Worm (Caenorhabditis elegans) whole organism, mixed stage, embryonic: ENCODE results near the gene gst-15.

Experiments
- M03D4.4 ChIP-seq: sonication (generic microtip); optimal IDR thresholded peaks from 2 replicates; lab custom pipeline; 2017; ENCODE audit warnings: mild to moderate bottlenecking, missing genetic modification characterization, missing compliant biosample characterization
- bed-3 ChIP-seq: fragments of 200-800 bp; sonication (Bioruptor generic); optimal IDR thresholded peaks from 3 replicates; lab custom pipeline; 2018; ENCODE audit warnings: mild to moderate bottlenecking, missing genetic modification characterization, moderate library complexity, missing compliant biosample characterization
- blmp-1 ChIP-seq: fragments of 150-350 bp; optimal IDR thresholded peaks from 2 replicates; lab custom pipeline; 2014; ENCODE audit warnings: missing biosample characterization, missing genetic modification characterization
- ceh-43 ChIP-seq: fragments of 200-800 bp; sonication (Bioruptor generic); optimal IDR thresholded peaks from 2 replicates; lab custom pipeline; 2018; ENCODE audit warnings: mild to moderate bottlenecking, missing genetic modification characterization, moderate library complexity, missing compliant biosample characterization
- ceh-83 ChIP-seq: fragments of 200-800 bp; sonication (Bioruptor generic); optimal IDR thresholded peaks from 2 replicates; lab custom pipeline; 2018; ENCODE audit warnings: mild to moderate bottlenecking, missing genetic modification characterization, missing compliant biosample characterization
- cnd-1 ChIP-seq: fragments of 200-800 bp; sonication (Bioruptor generic); optimal IDR thresholded peaks from 2 replicates; lab custom pipeline; 2018; ENCODE audit warnings: mild to moderate bottlenecking, missing genetic modification characterization, missing compliant biosample characterization
- drap-1 ChIP-seq: fragments of 200-800 bp; sonication (Bioruptor generic); optimal IDR thresholded peaks from 3 replicates; lab custom pipeline; 2018; ENCODE audit warnings: mild to moderate bottlenecking, missing genetic modification characterization, missing compliant biosample characterization
- elt-1 ChIP-seq: sonication (generic microtip); optimal IDR thresholded peaks from 2 replicates; lab custom pipeline; 2017; ENCODE audit warnings: missing genetic modification characterization, mild to moderate bottlenecking, missing compliant biosample characterization, antibody characterized with exemption, moderate library complexity, borderline replicate concordance; ENCODE audit not compliant: insufficient read depth
- elt-3 ChIP-seq: fragments of 150-350 bp; optimal IDR thresholded peaks from 2 replicates; lab custom pipeline; 2014; ENCODE audit warnings: missing biosample characterization, missing genetic modification characterization
- flh-1 ChIP-seq: fragments of 200-800 bp; sonication (Bioruptor generic); optimal IDR thresholded peaks from 2 replicates; lab custom pipeline; 2018; ENCODE audit warnings: mild to moderate bottlenecking, missing genetic modification characterization, moderate library complexity, missing compliant biosample characterization
- ham-2 ChIP-seq: fragments of 200-800 bp; sonication (Bioruptor generic); optimal IDR thresholded peaks from 2 replicates; lab custom pipeline; 2018; ENCODE audit warnings: mild to moderate bottlenecking, missing genetic modification characterization, missing compliant biosample characterization
- hlh-1 ChIP-seq: fragments of 150-350 bp; optimal IDR thresholded peaks from 2 replicates; lab custom pipeline; 2014; ENCODE audit warnings: missing biosample characterization, missing genetic modification reagents, missing genetic modification characterization
- lin-13 ChIP-seq: fragments of 150-350 bp; optimal IDR thresholded peaks from 2 replicates; lab custom pipeline; 2014; ENCODE audit warnings: missing biosample characterization, missing genetic modification characterization
- lsy-2 ChIP-seq: fragments of 150-350 bp; optimal IDR thresholded peaks from 2 replicates; lab custom pipeline; 2014; ENCODE audit warnings: missing biosample characterization, missing genetic modification characterization
- mab-5 ChIP-seq: fragments of 150-350 bp; optimal IDR thresholded peaks from 2 replicates; lab custom pipeline; 2014; ENCODE audit warnings: missing biosample characterization, missing genetic modification characterization
- mls-2 ChIP-seq: sonication (generic microtip); optimal IDR thresholded peaks from 2 replicates; lab custom pipeline; 2016; ENCODE audit warnings: mild to moderate bottlenecking, missing genetic modification characterization, moderate library complexity, missing compliant biosample characterization
- nhr-12 ChIP-seq: fragments of 150-350 bp; optimal IDR thresholded peaks from 2 replicates; lab custom pipeline; 2014; ENCODE audit warnings: missing biosample characterization, missing genetic modification characterization
- nhr-2 ChIP-seq: fragments of 150-350 bp; optimal IDR thresholded peaks from 2 replicates; lab custom pipeline; 2014; ENCODE audit warnings: missing biosample characterization, missing genetic modification characterization
- nhr-237 ChIP-seq: fragments of 150-350 bp; optimal IDR thresholded peaks from 2 replicates; lab custom pipeline; 2014; ENCODE audit warnings: missing biosample characterization, missing genetic modification characterization
- nhr-76 ChIP-seq: sonication (generic microtip); optimal IDR thresholded peaks from 2 replicates; lab custom pipeline; 2017; ENCODE audit warnings: missing biosample characterization, missing genetic modification characterization
- pha-4 ChIP-seq: fragments of 150-350 bp; optimal IDR thresholded peaks from 2 replicates; lab custom pipeline; 2018; ENCODE audit warnings: missing biosample characterization, missing genetic modification reagents, missing genetic modification characterization
- sem-2 ChIP-seq: fragments of 200-800 bp; sonication (Bioruptor generic); optimal IDR thresholded peaks from 2 replicates; lab custom pipeline; 2018; ENCODE audit warnings: mild to moderate bottlenecking, missing genetic modification characterization, missing compliant biosample characterization
- snpc-4 ChIP-seq: fragments of 150-350 bp; optimal IDR thresholded peaks from 2 replicates; lab custom pipeline; 2014; ENCODE audit warnings: missing biosample characterization, missing genetic modification characterization
- tbx-8 ChIP-seq: fragments of 200-800 bp; sonication (Bioruptor generic); optimal IDR thresholded peaks from 2 replicates; lab custom pipeline; 2018; ENCODE audit warnings: mild to moderate bottlenecking, missing genetic modification characterization, moderate library complexity, missing compliant biosample characterization
- unc-120 ChIP-seq: sonication (generic microtip); optimal IDR thresholded peaks from 2 replicates; lab custom pipeline; 2017; ENCODE audit warnings: missing genetic modification characterization, missing compliant biosample characterization; ENCODE audit not compliant: poor library complexity, severe bottlenecking
- unc-39 ChIP-seq: fragments of 150-350 bp; optimal IDR thresholded peaks from 2 replicates; lab custom pipeline; 2014; ENCODE audit warnings: missing biosample characterization, missing genetic modification characterization
- unc-62 ChIP-seq: fragments of 150-350 bp; optimal IDR thresholded peaks from 2 replicates; lab custom pipeline; 2014; ENCODE audit warnings: missing biosample characterization, missing genetic modification reagents, missing genetic modification characterization
- zip-8 ChIP-seq: fragments of 150-350 bp; optimal IDR thresholded peaks from 2 replicates; lab custom pipeline; 2014; ENCODE audit warnings: missing biosample characterization, missing genetic modification characterization
- ztf-11 ChIP-seq: fragments of 150-350 bp; optimal IDR thresholded peaks from 2 replicates; lab custom pipeline; 2014; ENCODE audit warnings: missing biosample characterization, missing genetic modification characterization

Gene gst-15

ce11 chrII:13627001-13627400 lies 14.0 kb upstream of the gst-15 start, which contains the start of gene gst-19:
Gene gst-19 (minus strand): TSS chrII:13627145.
- no peak for TF ChIP-seq nhr-76 (tag; lab: Kevin White, UChicago)
- TF ChIP-seq pha-4 (tag; lab: Kevin White, UChicago), result no peak
- no peak for TF ChIP-seq cnd-1 (tag; lab: Kevin White, UChicago)
- no peak for TF ChIP-seq hlh-1 (tag; lab: Kevin White, UChicago)
- no peak for TF ChIP-seq mab-5 (tag; lab: Kevin White, UChicago)
- no peak for TF ChIP-seq lin-13 (tag; lab: Kevin White, UChicago)
- no peak for TF ChIP-seq zip-8 (tag; lab: Kevin White, UChicago)
- no peak for TF ChIP-seq lsy-2
- TF ChIP-seq nhr-2 (tag; lab: Kevin White, UChicago), result no peak
- TF ChIP-seq unc-62 (GFP tag; lab: Kevin White, UChicago), result no peak
- TF ChIP-seq unc-39, result no peak
- no peak for TF ChIP-seq mls-2
- no peak for TF ChIP-seq nhr-237 (tag; lab: Kevin White, UChicago)

ce11 chrII:13624330-13624729 lies 11.3 kb upstream of the gst-15 start, which contains the start of gene gst-16:
Gene gst-16 (minus strand): TSS chrII:13624440.
- TF ChIP-seq blmp-1 (tag; lab: Kevin White, UChicago), result no peak
- no peak for TF ChIP-seq lin-13 (tag; lab: Kevin White, UChicago)
- TF ChIP-seq sem-2 (GFP tag; lab: Kevin White, UChicago), result no peak
- TF ChIP-seq elt-1 (tag; lab: Kevin White, UChicago), result no peak
- no peak for TF ChIP-seq tbx-8
- TF ChIP-seq cnd-1 (tag; lab: Kevin White, UChicago), result no peak
- TF ChIP-seq pha-4 (tag; lab: Kevin White, UChicago), result no peak
- TF ChIP-seq unc-39, result no peak

ce11 chrII:13617808-13618207 lies 4.8 kb upstream of the gst-15 start, which contains the start of gene gst-12:
Gene gst-12 (minus strand): TSS chrII:13618061.
- no peak for TF ChIP-seq unc-120
- peak; percentile 24 for TF ChIP-seq unc-62 (GFP tag; lab: Kevin White, UChicago)

ce11 chrII:13616000-13616399 lies 3.0 kb upstream of the gst-15 start, which contains the start of gene gst-14:
Gene gst-14 (minus strand): TSS chrII:13616100.
- TF ChIP-seq flh-1 (GFP tag; lab: Kevin White, UChicago), result no peak
- TF ChIP-seq ceh-83 (GFP tag; lab: Kevin White, UChicago), result no peak
- TF ChIP-seq M03D4.4 (tag; lab: Kevin White, UChicago), result no peak
- TF ChIP-seq mls-2, result no peak
- TF ChIP-seq ztf-11 (tag; lab: Kevin White, UChicago), result no peak

ce11 chrII:13614516-13614915 lies 1.5 kb upstream of the gst-15 start:
- no peak for TF ChIP-seq ham-2 (GFP tag; lab: Kevin White, UChicago)
- no peak for TF ChIP-seq ztf-11 (tag; lab: Kevin White, UChicago)
- no peak for TF ChIP-seq lin-13 (tag; lab: Kevin White, UChicago)
- TF ChIP-seq nhr-12 (tag; lab: Kevin White, UChicago), result no peak
- TF ChIP-seq ceh-83 (GFP tag; lab: Kevin White, UChicago), result no peak
- TF ChIP-seq ceh-43 (GFP tag; lab: Kevin White, UChicago), result no peak
- no peak for TF ChIP-seq nhr-76 (tag; lab: Kevin White, UChicago)
- TF ChIP-seq sem-2 (GFP tag; lab: Kevin White, UChicago), result no peak
- no peak for TF ChIP-seq unc-39
- TF ChIP-seq elt-3 (tag; lab: Kevin White, UChicago), result no peak
- TF ChIP-seq unc-62 (GFP tag; lab: Kevin White, UChicago), result no peak
- no peak for TF ChIP-seq pha-4 (tag; lab: Kevin White, UChicago)
- TF ChIP-seq tbx-8, result no peak
- no peak for TF ChIP-seq bed-3 (GFP tag; lab: Kevin White, UChicago)
- TF ChIP-seq drap-1, result no peak
- TF ChIP-seq elt-1 (tag; lab: Kevin White, UChicago), result no peak

- TF ChIP-seq ceh-83 (GFP tag; lab: Kevin White, UChicago) (no peak), unc-120 (no peak), snpc-4 (tag; lab: Kevin White, UChicago) (no peak), zip-8 (tag; lab: Kevin White, UChicago) (no peak), nhr-76 (tag; lab: Kevin White, UChicago) (no peak), bed-3 (GFP tag; lab: Kevin White, UChicago) (no peak)
Measured at ce11 chrII:13611186-13611585, 1.8 kb downstream of the gst-15 start, which contains the start of gene gst-24. Gene gst-24 (minus strand): TSS chrII:13611366.
